Worm (Caenorhabditis elegans) whole organism, L4 larva: ENCODE data around the gene F46F5.14.

ENCODE experiments used
- D1046.2 ChIP-seq: fragments of 200-800 bp; sonication (Bioruptor generic); IDR thresholded peaks from 2 replicates; pipeline ENCODE4 v1.3.6; 2022; ENCODE audit warnings: missing genetic modification characterization, missing compliant biosample characterization
- F26F4.8 ChIP-seq: fragments of 200-800 bp; sonication (Bioruptor generic); conservative IDR thresholded peaks from 2 replicates; pipeline ENCODE4 v1.3.6; 2022; ENCODE audit warnings: missing genetic modification characterization, missing compliant biosample characterization
- F44E2.7 ChIP-seq: fragments of 200-800 bp; sonication (Bioruptor generic); IDR thresholded peaks from 2 replicates; pipeline ENCODE4 v2.1.2; 2022; ENCODE audit warnings: missing genetic modification characterization, missing compliant biosample characterization
- T26A8.4 ChIP-seq: fragments of 200-800 bp; sonication (Bioruptor generic); IDR thresholded peaks from 2 replicates; pipeline ENCODE4 v1.3.6; 2022; ENCODE audit warnings: missing genetic modification characterization, missing compliant biosample characterization
- Y75B8A.6 ChIP-seq: fragments of 200-800 bp; sonication (Bioruptor generic); IDR thresholded peaks from 2 replicates; pipeline ENCODE4 v1.3.6; 2022; ENCODE audit warnings: missing genetic modification reagents, missing genetic modification characterization, missing compliant biosample characterization
- ceh-28 ChIP-seq: fragments of 150-350 bp; optimal IDR thresholded peaks from 2 replicates; lab custom pipeline; 2014; ENCODE audit warnings: missing biosample characterization, missing genetic modification reagents, missing genetic modification characterization
- ceh-32 ChIP-seq: sonication (generic microtip); optimal IDR thresholded peaks from 2 replicates; lab custom pipeline; 2016; ENCODE audit warnings: mild to moderate bottlenecking, missing genetic modification characterization, missing compliant biosample characterization; ENCODE audit not compliant: poor library complexity
- ceh-44 ChIP-seq: fragments of 200-800 bp; sonication (Bioruptor generic); IDR thresholded peaks from 2 replicates; pipeline ENCODE4 v1.3.6; 2022; ENCODE audit warnings: missing genetic modification reagents, missing genetic modification characterization, missing compliant biosample characterization
- cey-2 ChIP-seq: sonication (generic microtip); optimal IDR thresholded peaks from 3 replicates; lab custom pipeline; 2017; ENCODE audit warnings: missing genetic modification characterization, mild to moderate bottlenecking, missing compliant biosample characterization, antibody characterized with exemption, borderline replicate concordance; ENCODE audit not compliant: insufficient read depth
- dmd-6 ChIP-seq: fragments of 200-800 bp; sonication (Bioruptor generic); IDR thresholded peaks from 2 replicates; pipeline ENCODE4 v1.3.6; 2022; ENCODE audit warnings: missing genetic modification reagents, missing genetic modification characterization, missing compliant biosample characterization
- dmd-9 ChIP-seq: fragments of 200-800 bp; sonication (Bioruptor generic); IDR thresholded peaks from 2 replicates; pipeline ENCODE4 v1.3.6; 2022; ENCODE audit warnings: missing genetic modification reagents, missing genetic modification characterization, missing compliant biosample characterization
- dpl-1 ChIP-seq: fragments of 150-350 bp; optimal IDR thresholded peaks from 2 replicates; lab custom pipeline; 2014; ENCODE audit warnings: missing biosample characterization, missing genetic modification reagents, missing genetic modification characterization
- duxl-1 ChIP-seq: sonication (generic microtip); optimal IDR thresholded peaks from 2 replicates; lab custom pipeline; 2016; ENCODE audit warnings: mild to moderate bottlenecking, missing genetic modification characterization, moderate library complexity, missing compliant biosample characterization; ENCODE audit not compliant: poor library complexity
- egl-43 ChIP-seq: fragments of 200-800 bp; sonication (Bioruptor generic); IDR thresholded peaks from 2 replicates; pipeline ENCODE4 v1.3.6; 2022; ENCODE audit warnings: missing genetic modification reagents, missing genetic modification characterization, missing compliant biosample characterization
- fkh-10 ChIP-seq: fragments of 150-350 bp; optimal IDR thresholded peaks from 2 replicates; lab custom pipeline; 2014; ENCODE audit warnings: missing biosample characterization, missing genetic modification reagents, missing genetic modification characterization
- gei-8 ChIP-seq: fragments of 200-800 bp; sonication (Bioruptor generic); optimal IDR thresholded peaks from 2 replicates; lab custom pipeline; 2018; ENCODE audit warnings: mild to moderate bottlenecking, missing genetic modification characterization, missing compliant biosample characterization
- jun-1 ChIP-seq: fragments of 150-350 bp; optimal IDR thresholded peaks from 2 replicates; lab custom pipeline; 2014; ENCODE audit warnings: missing biosample characterization, missing genetic modification reagents, missing genetic modification characterization
- lin-13 ChIP-seq: fragments of 150-350 bp; optimal IDR thresholded peaks from 2 replicates; lab custom pipeline; 2014; ENCODE audit warnings: missing biosample characterization, missing genetic modification reagents, missing genetic modification characterization
- lir-3 ChIP-seq: sonication (generic microtip); optimal IDR thresholded peaks from 2 replicates; lab custom pipeline; 2016; ENCODE audit warnings: mild to moderate bottlenecking, missing genetic modification characterization, missing compliant biosample characterization
- lsy-2 ChIP-seq, 2 experiments: fragments of 150-350 bp in 1 of 2; sonication (generic microtip) in 1 of 2; optimal IDR thresholded peaks; 2 replicates each; lab custom pipeline; 2014 to 2017; ENCODE audit warnings: missing biosample characterization in 2 of 2, missing genetic modification characterization in 2 of 2
- mxl-2 ChIP-seq: fragments of 200-800 bp; sonication (Bioruptor generic); conservative IDR thresholded peaks from 2 replicates; pipeline ENCODE4 v1.3.6; 2022; ENCODE audit warnings: missing genetic modification reagents, missing genetic modification characterization, missing compliant biosample characterization
- nhr-102 ChIP-seq: sonication (generic microtip); optimal IDR thresholded peaks from 2 replicates; lab custom pipeline; 2016; ENCODE audit warnings: mild to moderate bottlenecking, missing genetic modification characterization, moderate library complexity, missing compliant biosample characterization
- nhr-11 ChIP-seq: fragments of 150-350 bp; optimal IDR thresholded peaks from 2 replicates; lab custom pipeline; 2014; ENCODE audit warnings: missing biosample characterization, missing genetic modification characterization
- nhr-111 ChIP-seq: fragments of 200-800 bp; sonication (Bioruptor generic); optimal IDR thresholded peaks from 2 replicates; lab custom pipeline; 2018; ENCODE audit warnings: mild to moderate bottlenecking, missing genetic modification characterization, missing compliant biosample characterization
- nhr-76 ChIP-seq: fragments of 150-350 bp; optimal IDR thresholded peaks from 2 replicates; lab custom pipeline; 2014; ENCODE audit warnings: missing biosample characterization, missing genetic modification characterization
- php-3 ChIP-seq: fragments of 200-800 bp; sonication (Bioruptor generic); IDR thresholded peaks from 2 replicates; pipeline ENCODE4 v1.3.6; 2022; ENCODE audit warnings: missing genetic modification reagents, missing genetic modification characterization, missing compliant biosample characterization
- pqm-1 ChIP-seq: sonication (generic microtip); optimal IDR thresholded peaks from 2 replicates; lab custom pipeline; 2017; ENCODE audit warnings: missing biosample characterization, missing genetic modification characterization
- saeg-2 ChIP-seq: fragments of 200-800 bp; sonication (Bioruptor generic); IDR thresholded peaks from 2 replicates; pipeline ENCODE4 v1.3.6; 2022; ENCODE audit warnings: missing genetic modification reagents, missing genetic modification characterization, missing compliant biosample characterization
- skn-1 ChIP-seq: fragments of 150-350 bp; optimal IDR thresholded peaks from 2 replicates; lab custom pipeline; 2014; ENCODE audit warnings: missing biosample characterization, missing genetic modification characterization
- snpc-1.2 ChIP-seq: fragments of 200-800 bp; sonication (Bioruptor generic); IDR thresholded peaks from 2 replicates; pipeline ENCODE4 v1.3.6; 2022; ENCODE audit warnings: missing genetic modification reagents, missing genetic modification characterization, missing compliant biosample characterization
- unc-130 ChIP-seq: sonication (generic microtip); optimal IDR thresholded peaks from 2 replicates; lab custom pipeline; 2016; ENCODE audit warnings: missing genetic modification reagents, missing genetic modification characterization, missing compliant biosample characterization
- unc-62 ChIP-seq, 3 experiments: fragments of 150-350 bp in 1 of 3; sonication (generic microtip); optimal IDR thresholded peaks in 2 of 3; peaks in 1 of 3; 1 replicate in 1 of 3; 2 replicates in 2 of 3; lab custom pipeline; 2014 to 2017; ENCODE audit warnings: missing biosample characterization in 3 of 3, missing genetic modification characterization in 3 of 3, missing genetic modification reagents in 3 of 3, missing genotype in 1 of 3
- vab-7 ChIP-seq: fragments of 200-800 bp; sonication (Bioruptor generic); IDR thresholded peaks from 2 replicates; pipeline ENCODE4 v1.3.6; 2022; ENCODE audit warnings: missing genetic modification reagents, missing genetic modification characterization, missing compliant biosample characterization
- zag-1 ChIP-seq: fragments of 150-350 bp; optimal IDR thresholded peaks from 2 replicates; lab custom pipeline; 2014; ENCODE audit warnings: missing biosample characterization, missing genetic modification characterization
- zip-11 ChIP-seq: fragments of 200-800 bp; sonication (Bioruptor generic); IDR thresholded peaks from 2 replicates; pipeline ENCODE4 v1.3.6; 2022; ENCODE audit warnings: missing genetic modification characterization, missing compliant biosample characterization
- ztf-7 ChIP-seq: fragments of 150-350 bp; optimal IDR thresholded peaks from 2 replicates; lab custom pipeline; 2014; ENCODE audit warnings: missing biosample characterization, missing genetic modification characterization

F46F5.14 gene

ce11 chrII:773830-774229, 26.0 kb upstream of the F46F5.14 start:
- TF ChIP-seq fkh-10 (GFP tag; lab: Kevin White, UChicago) (peak; percentile 81), zag-1 (tag; lab: Kevin White, UChicago) (no peak), nhr-102 (tag; lab: Kevin White, UChicago) (no peak), vab-7 (GFP tag; lab: Robert Waterston, UW) (no peak), nhr-11 (tag; lab: Kevin White, UChicago) (no peak)
- TF ChIP-seq, all 104 proteins: peak for 1

- peak in 1 of 2 experiments; percentile 46 for TF ChIP-seq unc-62 (GFP tag; optimal IDR thresholded peaks at IDR 0.05 in 1 of 2; lab: Kevin White, UChicago)
- no peak for TF ChIP-seq unc-62 (tag; optimal IDR thresholded peaks at IDR 0.05; lab: Kevin White, UChicago)
- TF ChIP-seq ceh-28 (tag; lab: Kevin White, UChicago): no peak
Measured at ce11 chrII:775033-775432, 24.8 kb upstream of the F46F5.14 start, which contains the start of gene Y39F10A.1. Gene Y39F10A.1, plus strand, starts transcription at chrII:775333.

ce11 chrII:782903-783302, 16.9 kb upstream of the F46F5.14 start, which contains the start of gene Y39F10A.3:
Gene Y39F10A.3, minus strand, starts transcription at chrII:783003.
- TF ChIP-seq dmd-9 (GFP tag; lab: Robert Waterston, UW): no peak
- TF ChIP-seq nhr-111 (GFP tag; lab: Kevin White, UChicago): no peak
- no peak for TF ChIP-seq unc-130 (GFP tag; lab: Kevin White, UChicago)
- TF ChIP-seq dpl-1 (GFP tag; lab: Kevin White, UChicago): no peak
- no peak for TF ChIP-seq lin-13 (GFP tag; lab: Kevin White, UChicago)
- no peak for TF ChIP-seq mxl-2 (GFP tag; lab: Robert Waterston, UW)
- TF ChIP-seq D1046.2 (GFP tag; lab: Robert Waterston, UW): no peak
- no peak for TF ChIP-seq jun-1
- no peak for TF ChIP-seq lir-3
- no peak for TF ChIP-seq pqm-1 (tag; lab: Kevin White, UChicago)
- no peak for TF ChIP-seq egl-43
- no peak for TF ChIP-seq skn-1 (tag; lab: Kevin White, UChicago)

ce11 chrII:783532-783931, 16.3 kb upstream of the F46F5.14 start, which contains the start of gene Y39F10A.6:
Gene Y39F10A.6, minus strand, starts transcription at chrII:783632.
- no peak for TF ChIP-seq cey-2 (tag; lab: Kevin White, UChicago)
- TF ChIP-seq ceh-44 (GFP tag; lab: Robert Waterston, UW): no peak
- no peak for TF ChIP-seq snpc-1.2 (GFP tag; lab: Robert Waterston, UW)
- TF ChIP-seq duxl-1 (tag; lab: Kevin White, UChicago): no peak
- TF ChIP-seq F26F4.8: no peak
- TF ChIP-seq nhr-76: no peak
- TF ChIP-seq unc-62 (GFP tag; optimal IDR thresholded peaks at IDR 0.05 in 1 of 2; lab: Kevin White, UChicago): no peak
- TF ChIP-seq unc-62 (tag; optimal IDR thresholded peaks at IDR 0.05; lab: Kevin White, UChicago): no peak
- no peak for TF ChIP-seq saeg-2 (GFP tag; lab: Robert Waterston, UW)
- TF ChIP-seq zip-11 (GFP tag; lab: Robert Waterston, UW): no peak
- TF ChIP-seq php-3 (GFP tag; lab: Robert Waterston, UW): no peak
- no peak for TF ChIP-seq gei-8
- no peak for TF ChIP-seq pqm-1 (tag; lab: Kevin White, UChicago)
- TF ChIP-seq lin-13 (GFP tag; lab: Kevin White, UChicago): no peak
- TF ChIP-seq T26A8.4 (GFP tag; lab: Robert Waterston, UW): no peak
- TF ChIP-seq, all 104 proteins: peak for 0

- TF ChIP-seq ztf-7 (tag; lab: Kevin White, UChicago): no peak
- no peak for TF ChIP-seq Y75B8A.6 (GFP tag; lab: Robert Waterston, UW)
- TF ChIP-seq ceh-32: no peak
- TF ChIP-seq dmd-6: no peak
- no peak for TF ChIP-seq F44E2.7 (GFP tag; lab: Robert Waterston, UW)
- TF ChIP-seq lsy-2 (tag; optimal IDR thresholded peaks at IDR 0.05; lab: Kevin White, UChicago): no peak
Measured at ce11 chrII:786938-787337, 12.9 kb upstream of the F46F5.14 start, which contains the start of gene F46F5.16. Gene F46F5.16, plus strand, starts transcription at chrII:787238.
